Worm (Caenorhabditis elegans) whole organism, young adult: ENCODE results near the gene chdh-1.

Experiments
- Y53G8AR.9 ChIP-seq: fragments of 200-800 bp; sonication (Bioruptor generic); conservative IDR thresholded peaks from 2 replicates; pipeline ENCODE4 v1.3.6; 2022; ENCODE audit warnings: missing genetic modification reagents, missing genetic modification characterization, missing compliant biosample characterization
- ama-1 ChIP-seq, 3 experiments: fragments of 150-350 bp in 1 of 3; sonication (generic microtip) in 2 of 3; optimal IDR thresholded peaks; 2 replicates each; lab custom pipeline; 2014 to 2018; ENCODE audit warnings: missing biosample characterization in 2 of 3, missing genetic modification characterization in 2 of 3, missing genetic modification reagents in 2 of 3

ce11 chrII:8726700-8727099, 28.0 kb upstream of the chdh-1 start, which contains the start of gene T01B7.9:
- TF ChIP-seq Y53G8AR.9 (GFP tag; lab: Robert Waterston, UW) (no peak), ama-1 (optimal IDR thresholded peaks at IDR 0.05; lab: Kevin White, UChicago) (no peak), ama-1 (GFP tag; optimal IDR thresholded peaks at IDR 0.05; lab: Kevin White, UChicago) (no peak)
